Fruit fly (Drosophila melanogaster): ENCODE results near the gene Gdh.

DNA sequence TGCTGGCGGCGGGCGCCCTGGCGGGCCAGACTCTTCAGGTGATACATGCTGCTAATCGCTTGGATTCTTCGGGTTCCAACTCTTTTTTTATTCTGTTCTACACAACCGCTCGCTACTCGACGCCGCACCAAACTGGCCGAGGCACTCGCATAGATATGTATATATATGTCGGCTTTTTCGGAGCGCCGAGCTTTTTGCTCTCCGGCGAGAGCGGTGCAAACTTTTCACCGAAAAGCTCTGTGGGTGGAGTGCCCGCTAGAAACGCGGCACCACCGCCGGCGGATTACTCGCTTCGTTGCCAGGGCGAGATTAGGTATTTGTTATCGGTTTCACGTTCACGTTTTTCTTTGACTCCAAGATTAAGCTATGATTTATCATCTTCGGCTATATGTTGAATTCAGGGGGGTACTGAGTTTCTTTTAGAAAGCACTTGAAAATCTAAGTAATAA, at the start of gene Gdh:
- peak; percentile 34 for TF ChIP-seq CG7101 (tag; optimal IDR thresholded peaks at IDR 0.05)
- no peak for TF ChIP-seq ovo (GFP tag; optimal IDR thresholded peaks at IDR 0.05)
- peak; percentile 44 for TF ChIP-seq cic (GFP tag; optimal IDR thresholded peaks at IDR 0.05)
- TF ChIP-seq kay (GFP tag; ENCODE audit: borderline replicate concordance), result no peak
- TF ChIP-seq Clk (GFP tag; optimal IDR thresholded peaks at IDR 0.05), result no peak
- peak; percentile 49 for TF ChIP-seq CG11617 (GFP tag; optimal IDR thresholded peaks at IDR 0.05)
- no peak for TF ChIP-seq CG5204 (GFP tag; optimal IDR thresholded peaks at IDR 0.05)
- peak; percentile 24 for TF ChIP-seq CG33017 (tag; optimal IDR thresholded peaks at IDR 0.05)
- peak; percentile 66 for TF ChIP-seq CG1620 (GFP tag; optimal IDR thresholded peaks at IDR 0.05)
- TF ChIP-seq tj (GFP tag; optimal IDR thresholded peaks at IDR 0.05), result peak; percentile 27
